Worm (Caenorhabditis elegans) whole organism, L1 larva: ENCODE data around the gene pgl-3.

Experiments used
- ets-5 ChIP-seq: fragments of 200-800 bp; sonication (Bioruptor generic); IDR thresholded peaks from 2 replicates; pipeline ENCODE4 v1.3.6; 2022; ENCODE audit warnings: missing genetic modification characterization, missing compliant biosample characterization
- fkh-10 ChIP-seq: sonication (generic microtip); optimal IDR thresholded peaks from 2 replicates; lab custom pipeline; 2017; ENCODE audit warnings: missing biosample characterization, missing genetic modification reagents, missing genetic modification characterization

- TF ChIP-seq fkh-10 (GFP tag; lab: Kevin White, UChicago): no peak
- TF ChIP-seq ets-5 (GFP tag; lab: Robert Waterston, UW): no peak
Observed at ce11 chrV:4720884-4721464, 34.8 kb upstream of the pgl-3 start.
